Fruit fly (Drosophila melanogaster) whole organism, adult: ENCODE data around the gene CG14406.

Experiments
- CG5204 ChIP-seq: fragments of 200-800 bp; sonication (Bioruptor generic); optimal IDR thresholded peaks from 2 replicates; lab custom pipeline; 2016; ENCODE audit warnings: missing biosample characterization, missing genetic modification characterization
- Crg-1 ChIP-seq: fragments of 200-800 bp; sonication (Bioruptor generic); optimal IDR thresholded peaks from 2 replicates; lab custom pipeline; 2016; ENCODE audit warnings: missing biosample characterization, missing genetic modification characterization
- bab1 ChIP-seq: fragments of 200-800 bp; sonication (Bioruptor generic); optimal IDR thresholded peaks from 3 replicates; lab custom pipeline; 2019; ENCODE audit warnings: missing biosample characterization, mild to moderate bottlenecking, missing genetic modification characterization, moderate library complexity
- kay ChIP-seq: fragments of 200-800 bp; sonication (Bioruptor generic); peaks from one replicate; lab custom pipeline; 2016; ENCODE audit warnings: missing biosample characterization, missing genetic modification characterization, borderline replicate concordance

DNA sequence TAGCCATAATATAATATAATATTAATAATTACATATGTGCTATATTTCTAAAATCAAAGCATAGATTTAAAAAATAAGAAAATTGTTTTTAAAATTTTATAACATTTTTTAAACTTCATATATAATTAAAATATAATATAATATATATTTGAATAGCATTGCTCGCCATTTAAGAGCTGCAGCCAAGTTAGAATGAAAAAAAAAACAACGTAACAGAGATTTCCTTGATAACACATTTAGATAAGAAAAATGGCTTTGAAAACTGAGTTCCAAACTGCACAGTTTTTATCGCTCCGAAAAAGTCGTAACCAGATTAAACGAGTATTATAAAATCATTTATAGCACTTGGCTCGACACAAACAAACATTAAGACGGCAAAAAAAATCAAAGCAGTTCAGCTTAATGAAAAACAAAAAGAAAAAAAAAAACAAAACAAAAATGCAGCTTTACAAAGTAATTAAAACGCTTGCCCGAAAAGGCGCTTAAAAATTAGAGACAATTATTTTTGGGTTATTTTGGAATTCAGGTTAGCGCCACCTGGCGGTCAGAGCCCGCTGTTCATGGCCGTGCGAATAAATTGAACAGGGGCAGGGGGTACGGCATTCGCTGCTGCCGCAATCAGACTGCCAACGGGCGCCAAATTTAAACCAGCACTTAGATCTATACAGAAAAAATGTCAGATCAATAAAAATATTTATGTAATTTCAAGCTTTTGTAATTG lies 827 bp downstream of the CG14406 start, which contains the start of gene fiz:
- TF ChIP-seq kay (GFP tag; lab: Kevin White, UChicago) (no peak), CG5204 (no peak), bab1 (GFP tag; lab: Kevin White, UChicago) (no peak), Crg-1 (GFP tag; lab: Kevin White, UChicago) (no peak)
